Fruit fly (Drosophila melanogaster) whole organism, embryonic: Measurements from ENCODE around the gene CG14561.

Experiments
- Abd-B ChIP-seq: fragments of 200-800 bp; sonication (Bioruptor generic); optimal IDR thresholded peaks from 2 replicates; lab custom pipeline; 2018; ENCODE audit warnings: missing biosample characterization, mild to moderate bottlenecking, missing genetic modification characterization, moderate library complexity
- Adf1 ChIP-seq: fragments of 200-800 bp; sonication (Bioruptor generic); IDR thresholded peaks from 2 replicates; pipeline ENCODE4 v1.3.6; 2022; ENCODE audit warnings: missing biosample characterization, missing genetic modification characterization
- Asciz ChIP-seq: fragments of 200-800 bp; sonication (Bioruptor generic); optimal IDR thresholded peaks from 2 replicates; lab custom pipeline; 2017; ENCODE audit warnings: missing biosample characterization, mild to moderate bottlenecking, missing genetic modification characterization, missing genetic modification reagents
- Bdp1 ChIP-seq: fragments of 200-800 bp; sonication (Bioruptor generic); optimal IDR thresholded peaks from 3 replicates; lab custom pipeline; 2016; ENCODE audit warnings: missing biosample characterization, missing genetic modification characterization
- CG10431 ChIP-seq: fragments of 200-800 bp; sonication (Bioruptor generic); optimal IDR thresholded peaks from 3 replicates; lab custom pipeline; 2018; ENCODE audit warnings: missing biosample characterization, mild to moderate bottlenecking, missing genetic modification characterization
- CG10565 ChIP-seq: fragments of 200-800 bp; sonication (Bioruptor generic); optimal IDR thresholded peaks from 3 replicates; lab custom pipeline; 2016; ENCODE audit warnings: missing biosample characterization, mild to moderate bottlenecking, missing genetic modification characterization
- CG11723 ChIP-seq: fragments of 200-800 bp; sonication (Bioruptor generic); optimal IDR thresholded peaks from 2 replicates; lab custom pipeline; 2017; ENCODE audit warnings: missing biosample characterization, mild to moderate bottlenecking, missing genetic modification characterization
- CG12769 ChIP-seq: fragments of 200-800 bp; sonication (Bioruptor generic); optimal IDR thresholded peaks from 2 replicates; lab custom pipeline; 2019; ENCODE audit warnings: missing biosample characterization, mild to moderate bottlenecking, missing genetic modification characterization, moderate library complexity
- CG14050 ChIP-seq: fragments of 200-800 bp; sonication (Bioruptor generic); IDR thresholded peaks from 3 replicates; pipeline ENCODE4 v1.3.6; 2022; ENCODE audit warnings: missing biosample characterization, missing genetic modification characterization
- CG14965 ChIP-seq: fragments of 200-800 bp; sonication (Bioruptor generic); optimal IDR thresholded peaks from 2 replicates; lab custom pipeline; 2016; ENCODE audit warnings: missing biosample characterization, missing genetic modification characterization, borderline replicate concordance
- CG17328 ChIP-seq: fragments of 200-800 bp; sonication (Bioruptor generic); IDR thresholded peaks from 2 replicates; pipeline ENCODE4 v1.3.6; 2022; ENCODE audit warnings: missing biosample characterization, missing genetic modification characterization
- CG2116 ChIP-seq: fragments of 200-800 bp; sonication (Bioruptor generic); optimal IDR thresholded peaks from 3 replicates; lab custom pipeline; 2018; ENCODE audit warnings: missing biosample characterization, mild to moderate bottlenecking, missing genetic modification characterization
- CG2199 ChIP-seq: fragments of 200-800 bp; sonication (Bioruptor generic); IDR thresholded peaks from 3 replicates; pipeline ENCODE4 v1.3.6; 2022; ENCODE audit warnings: missing biosample characterization, missing genetic modification characterization
- CG2889 ChIP-seq: fragments of 200-800 bp; sonication (Bioruptor generic); IDR thresholded peaks from 3 replicates; pipeline ENCODE4 v1.3.6; 2022; ENCODE audit warnings: missing biosample characterization, missing genetic modification characterization
- CG30403 ChIP-seq: fragments of 200-800 bp; sonication (Bioruptor generic); optimal IDR thresholded peaks from 3 replicates; lab custom pipeline; 2016; ENCODE audit warnings: missing biosample characterization, missing genetic modification characterization
- CG5245 ChIP-seq: fragments of 200-800 bp; sonication (Bioruptor generic); optimal IDR thresholded peaks from 3 replicates; lab custom pipeline; 2016; ENCODE audit warnings: missing biosample characterization, missing genetic modification characterization
- CG7271 ChIP-seq: fragments of 200-800 bp; sonication (Bioruptor generic); optimal IDR thresholded peaks from 2 replicates; lab custom pipeline; 2018; ENCODE audit warnings: missing biosample characterization, mild to moderate bottlenecking, missing genetic modification characterization, moderate library complexity
- CG7987 ChIP-seq: fragments of 200-800 bp; sonication (Bioruptor generic); optimal IDR thresholded peaks from 2 replicates; lab custom pipeline; 2018; ENCODE audit warnings: missing biosample characterization, mild to moderate bottlenecking, missing genetic modification characterization, moderate library complexity
- CG8290 ChIP-seq, 3 experiments: fragments of 200-800 bp; sonication (Bioruptor generic); optimal IDR thresholded peaks; 2 replicates each; lab custom pipeline; 2016 to 2019; ENCODE audit warnings: missing biosample characterization in 3 of 3, missing genetic modification characterization in 3 of 3, mild to moderate bottlenecking in 2 of 3, moderate library complexity in 1 of 3
- CoRest ChIP-seq: fragments of 200-800 bp; sonication (Bioruptor generic); optimal IDR thresholded peaks from 3 replicates; lab custom pipeline; 2018; ENCODE audit warnings: missing biosample characterization, mild to moderate bottlenecking, missing genetic modification characterization, moderate library complexity
- Deaf1 ChIP-seq: fragments of 200-800 bp; optimal IDR thresholded peaks from 3 replicates; lab custom pipeline; 2019; ENCODE audit warnings: missing biosample characterization, mild to moderate bottlenecking, missing genetic modification characterization, moderate library complexity
- Dp ChIP-seq: fragments of 200-800 bp; sonication (Bioruptor generic); optimal IDR thresholded peaks from 2 replicates; lab custom pipeline; 2018; ENCODE audit warnings: missing biosample characterization, mild to moderate bottlenecking, missing genetic modification characterization, moderate library complexity
- HLHmδ ChIP-seq: fragments of 200-800 bp; sonication (Bioruptor generic); optimal IDR thresholded peaks from 2 replicates; lab custom pipeline; 2018; ENCODE audit warnings: missing biosample characterization, mild to moderate bottlenecking, missing genetic modification characterization, moderate library complexity
- Hr3 ChIP-seq: fragments of 200-800 bp; sonication (Bioruptor generic); optimal IDR thresholded peaks from 3 replicates; lab custom pipeline; 2016; ENCODE audit warnings: missing biosample characterization, missing genetic modification characterization
- Mes4 ChIP-seq: fragments of 200-800 bp; sonication (Bioruptor generic); optimal IDR thresholded peaks from 2 replicates; lab custom pipeline; 2016; ENCODE audit warnings: missing biosample characterization, missing genetic modification characterization
- Nf-YA ChIP-seq: fragments of 200-800 bp; sonication (Bioruptor generic); IDR thresholded peaks from 2 replicates; pipeline ENCODE4 v1.3.6; 2022; ENCODE audit warnings: missing biosample characterization, missing genetic modification characterization
- Nf-YC ChIP-seq: fragments of 200-800 bp; optimal IDR thresholded peaks from 3 replicates; lab custom pipeline; 2019; ENCODE audit warnings: missing biosample characterization, mild to moderate bottlenecking, missing genetic modification characterization, moderate library complexity
- NfI ChIP-seq: fragments of 200-800 bp; sonication (Bioruptor generic); optimal IDR thresholded peaks from 3 replicates; lab custom pipeline; 2018; ENCODE audit warnings: missing biosample characterization, mild to moderate bottlenecking, missing genetic modification characterization, moderate library complexity
- Opbp ChIP-seq: fragments of 200-800 bp; sonication (Bioruptor generic); IDR thresholded peaks from 3 replicates; pipeline ENCODE4 v1.3.6; 2022; ENCODE audit warnings: missing biosample characterization, missing genetic modification characterization; ENCODE audit not compliant: partially characterized antibody
- Ravus ChIP-seq: fragments of 200-800 bp; sonication (Bioruptor generic); IDR thresholded peaks from 2 replicates; pipeline ENCODE4 v1.3.6; 2022; ENCODE audit warnings: missing biosample characterization, missing genetic modification characterization
- Sry-δ ChIP-seq: fragments of 200-800 bp; sonication (Bioruptor generic); optimal IDR thresholded peaks from 2 replicates; lab custom pipeline; 2016; ENCODE audit warnings: missing biosample characterization, missing genetic modification characterization
- Stat92E ChIP-seq, 3 experiments: fragments of >200 bp in 2 of 3; fragments of 200-800 bp in 1 of 3; sonication (Bioruptor generic) in 1 of 3; optimal IDR thresholded peaks; 2 replicates each; lab custom pipeline; 2017 to 2019; ENCODE audit warnings: missing biosample characterization in 3 of 3, missing genetic modification characterization in 3 of 3, mild to moderate bottlenecking in 1 of 3, moderate library complexity in 1 of 3
- Vsx1 ChIP-seq: fragments of 200-800 bp; sonication (Bioruptor generic); optimal IDR thresholded peaks from 2 replicates; lab custom pipeline; 2017; ENCODE audit warnings: missing biosample characterization, mild to moderate bottlenecking, missing genetic modification characterization, missing genetic modification reagents
- abd-A ChIP-seq: fragments of 200-800 bp; sonication (Bioruptor generic); optimal IDR thresholded peaks from 3 replicates; lab custom pipeline; 2019; ENCODE audit warnings: missing biosample characterization, mild to moderate bottlenecking, missing genetic modification characterization, moderate library complexity
- br ChIP-seq: fragments of >200 bp; optimal IDR thresholded peaks from 2 replicates; lab custom pipeline; 2017
- ci ChIP-seq: fragments of 200-800 bp; sonication (Bioruptor generic); IDR thresholded peaks from 3 replicates; pipeline ENCODE4 v1.3.6; 2022; ENCODE audit warnings: missing biosample characterization, missing genetic modification characterization
- corto ChIP-seq: fragments of 200-800 bp; sonication (Bioruptor generic); optimal IDR thresholded peaks from 2 replicates; lab custom pipeline; 2016; ENCODE audit warnings: missing biosample characterization, mild to moderate bottlenecking, missing genetic modification characterization, moderate library complexity
- dpn ChIP-seq, 2 experiments: fragments of 200-800 bp; sonication (Bioruptor generic); optimal IDR thresholded peaks; 3 replicates each; lab custom pipeline; 2016; ENCODE audit warnings: missing biosample characterization in 2 of 2, missing genetic modification characterization in 2 of 2
- fd102C ChIP-seq: fragments of 200-800 bp; sonication (Bioruptor generic); optimal IDR thresholded peaks from 2 replicates; lab custom pipeline; 2018; ENCODE audit warnings: missing biosample characterization, mild to moderate bottlenecking, missing genetic modification characterization, moderate library complexity
- fru ChIP-seq: fragments of >200 bp; optimal IDR thresholded peaks from 2 replicates; lab custom pipeline; 2017
- gce ChIP-seq: fragments of 200-800 bp; sonication (Bioruptor generic); IDR thresholded peaks from 3 replicates; pipeline ENCODE4 v1.3.6; 2022; ENCODE audit warnings: missing biosample characterization, missing genetic modification characterization
- kah ChIP-seq: fragments of 200-800 bp; sonication (Bioruptor generic); optimal IDR thresholded peaks from 2 replicates; lab custom pipeline; 2018; ENCODE audit warnings: missing biosample characterization, mild to moderate bottlenecking, missing genetic modification characterization
- maf-S ChIP-seq: fragments of 200-800 bp; sonication (Bioruptor generic); optimal IDR thresholded peaks from 2 replicates; lab custom pipeline; 2016; ENCODE audit warnings: missing biosample characterization, missing genetic modification characterization
- nerfin-2 ChIP-seq: fragments of 200-800 bp; sonication (Bioruptor generic); IDR thresholded peaks from 2 replicates; pipeline ENCODE4 v1.3.6; 2022; ENCODE audit warnings: missing biosample characterization, missing genetic modification characterization; ENCODE audit not compliant: partially characterized antibody
- nom ChIP-seq: fragments of 200-800 bp; sonication (Bioruptor generic); optimal IDR thresholded peaks from 2 replicates; lab custom pipeline; 2017; ENCODE audit warnings: missing biosample characterization, missing genetic modification characterization, mild to moderate bottlenecking, moderate library complexity, missing genetic modification reagents
- pb ChIP-seq: fragments of 200-800 bp; sonication (Bioruptor generic); optimal IDR thresholded peaks from 3 replicates; lab custom pipeline; 2016; ENCODE audit warnings: missing biosample characterization, missing genetic modification characterization
- prd ChIP-seq, 3 experiments: fragments of >200 bp in 2 of 3; fragments of 200-800 bp in 1 of 3; sonication (Bioruptor generic) in 1 of 3; optimal IDR thresholded peaks in 2 of 3; IDR thresholded peaks in 1 of 3; 2 replicates in 2 of 3; 3 replicates in 1 of 3; pipeline versions ENCODE4 v1.3.6 to Lab custom; 2017 to 2022; ENCODE audit warnings: missing biosample characterization in 1 of 3, missing genetic modification characterization in 1 of 3
- sob ChIP-seq: fragments of 200-800 bp; sonication (Bioruptor generic); IDR thresholded peaks from 2 replicates; pipeline ENCODE4 v1.3.6; 2022; ENCODE audit warnings: missing biosample characterization, missing genetic modification characterization

The CG14561 gene

dm6 chr3L:22075706-22076398 lies 10.1 kb downstream of the CG14561 start, which contains the start of the genes CG7130 and RpLP0 (continued):
- peak; percentile 99 for TF ChIP-seq Mes4 (GFP tag; lab: Kevin White, UChicago)
- peak; percentile 11; the same call in 1 of the 2 replicates for TF ChIP-seq Ravus (GFP tag; lab: Robert Waterston, UW)
- peak; percentile 53 for TF ChIP-seq Adf1
- TF ChIP-seq Opbp, result peak; percentile 99
- peak; percentile 61 for TF ChIP-seq Deaf1 (tag; lab: Kevin White, UChicago)
- peak; percentile 57 for TF ChIP-seq fd102C (GFP tag; lab: Kevin White, UChicago)
- TF ChIP-seq maf-S, result peak; percentile 93
- TF ChIP-seq CoRest, result peak; percentile 85
- peak; percentile 71 for TF ChIP-seq Hr3 (GFP tag; lab: Kevin White, UChicago)
- TF ChIP-seq CG14050 (GFP tag; lab: Robert Waterston, UW), result peak; percentile 79
- TF ChIP-seq br (lab: Kevin White, UChicago), result no peak
- TF ChIP-seq prd (optimal IDR thresholded peaks at IDR 0.05; lab: Kevin White, UChicago), result no peak
- TF ChIP-seq prd (GFP tag; IDR thresholded peaks at IDR 0.05; lab: Robert Waterston, UW), result peak; percentile 55; the same call in 2 of the 3 replicates
- TF ChIP-seq CG11723 (GFP tag; lab: Kevin White, UChicago), result peak; percentile 90
- peak; percentile 94 for TF ChIP-seq CG10431 (GFP tag; lab: Kevin White, UChicago)
- TF ChIP-seq HLHmδ, result peak; percentile 99
- peak; percentile 92 for TF ChIP-seq Asciz (GFP tag; lab: Kevin White, UChicago)
- peak; percentile 83 for TF ChIP-seq CG30403
- no peak for TF ChIP-seq fru (lab: Kevin White, UChicago)
- TF ChIP-seq dpn (GFP tag; optimal IDR thresholded peaks at IDR 0.05; lab: Kevin White, UChicago), result peak; percentile 80 to 95
- peak; percentile 96 for TF ChIP-seq pb
- peak; percentile 86 for TF ChIP-seq nom (GFP tag; lab: Kevin White, UChicago)
- TF ChIP-seq CG12769 (tag; lab: Kevin White, UChicago), result peak; percentile 89
- peak; percentile 87 for TF ChIP-seq Bdp1 (GFP tag; lab: Kevin White, UChicago)
- peak; percentile 97 for TF ChIP-seq ci (GFP tag; lab: Robert Waterston, UW)
- peak; percentile 88 for TF ChIP-seq CG5245 (GFP tag; lab: Kevin White, UChicago)
- peak; percentile 87 for TF ChIP-seq kah
- TF ChIP-seq CG7987, result peak; percentile 98
- peak; percentile 96 for TF ChIP-seq CG7271 (tag; lab: Kevin White, UChicago)
- TF ChIP-seq abd-A, result peak; percentile 66
- peak; percentile 82 for TF ChIP-seq Sry-δ
- peak; percentile 84 for TF ChIP-seq CG14965 (GFP tag; lab: Kevin White, UChicago)
- TF ChIP-seq Dp (GFP tag; lab: Kevin White, UChicago), result peak; percentile 73
- TF ChIP-seq Nf-YA (GFP tag; lab: Robert Waterston, UW), result peak; percentile 77
- peak; percentile 46 for TF ChIP-seq Abd-B
- peak; percentile 88 for TF ChIP-seq CG8290 (GFP tag; optimal IDR thresholded peaks at IDR 0.05; lab: Kevin White, UChicago)
- peak; percentile 92 to 95 for TF ChIP-seq CG8290 (tag; optimal IDR thresholded peaks at IDR 0.05; lab: Kevin White, UChicago)
- TF ChIP-seq nerfin-2 (GFP tag; lab: Robert Waterston, UW), result no peak
- TF ChIP-seq CG2889 (GFP tag; lab: Robert Waterston, UW), result no peak
- TF ChIP-seq CG17328 (GFP tag; lab: Robert Waterston, UW), result peak; percentile 91
- peak; percentile 77 for TF ChIP-seq Nf-YC (tag; lab: Kevin White, UChicago)
- peak in 1 of 3 experiments; percentile 63 for TF ChIP-seq Stat92E (GFP tag; optimal IDR thresholded peaks at IDR 0.05; lab: Kevin White, UChicago)
- TF ChIP-seq sob (GFP tag; lab: Robert Waterston, UW), result peak; percentile 92
- peak; percentile 89 for TF ChIP-seq CG10565 (GFP tag; lab: Kevin White, UChicago)
- TF ChIP-seq NfI (GFP tag; lab: Kevin White, UChicago), result peak; percentile 97
- peak; percentile 93 for TF ChIP-seq Vsx1 (GFP tag; lab: Kevin White, UChicago)
- TF ChIP-seq corto (GFP tag; lab: Kevin White, UChicago), result peak; percentile 4
- no peak for TF ChIP-seq CG2199 (GFP tag; lab: Robert Waterston, UW)
- peak; percentile 89 for TF ChIP-seq gce
- peak; percentile 91 for TF ChIP-seq CG2116 (GFP tag; lab: Kevin White, UChicago)
